Worm (Caenorhabditis elegans) whole organism, midembryonic: ENCODE results near the gene C14E2.1.

Experiments used
- T22C8.4 ChIP-seq: fragments of 200-800 bp; sonication (Bioruptor generic); IDR thresholded peaks from 2 replicates; pipeline ENCODE4 v1.3.6; 2022; ENCODE audit warnings: missing genetic modification characterization, missing compliant biosample characterization
- cog-1 ChIP-seq: sonication (generic microtip); optimal IDR thresholded peaks from 2 replicates; lab custom pipeline; 2016; ENCODE audit warnings: missing genetic modification characterization, missing compliant biosample characterization
- flt-1 ChIP-seq: fragments of 200-800 bp; sonication (Bioruptor generic); IDR thresholded peaks from 2 replicates; pipeline ENCODE4 v1.3.6; 2022; ENCODE audit warnings: missing genetic modification characterization, missing compliant biosample characterization
- klf-2 ChIP-seq: fragments of 200-800 bp; sonication (Bioruptor generic); conservative IDR thresholded peaks from 2 replicates; pipeline ENCODE4 v1.3.6; 2022; ENCODE audit warnings: missing genetic modification reagents, missing genetic modification characterization, missing compliant biosample characterization
- med-1 ChIP-seq: sonication (generic microtip); optimal IDR thresholded peaks from 2 replicates; lab custom pipeline; 2017; ENCODE audit warnings: missing genetic modification characterization, mild to moderate bottlenecking, missing compliant biosample characterization, antibody characterized with exemption, missing genetic modification reagents; ENCODE audit not compliant: insufficient read depth
- ref-1 ChIP-seq: fragments of 200-800 bp; sonication (Bioruptor generic); conservative IDR thresholded peaks from 2 replicates; pipeline ENCODE4 v1.3.6; 2022; ENCODE audit warnings: missing genetic modification reagents, missing genetic modification characterization, missing compliant biosample characterization
- tab-1 ChIP-seq: fragments of 200-800 bp; sonication (Bioruptor generic); IDR thresholded peaks from 2 replicates; pipeline ENCODE4 v1.3.6; 2022; ENCODE audit warnings: missing genetic modification characterization, missing compliant biosample characterization
- ztf-23 ChIP-seq: fragments of 200-800 bp; sonication (Bioruptor generic); IDR thresholded peaks from 2 replicates; pipeline ENCODE4 v1.3.6; 2022; ENCODE audit warnings: missing genetic modification reagents, missing genetic modification characterization, missing compliant biosample characterization
- ztf-29 ChIP-seq: fragments of 200-800 bp; sonication (Bioruptor generic); IDR thresholded peaks from 2 replicates; pipeline ENCODE4 v1.3.6; 2022; ENCODE audit warnings: missing genetic modification reagents, missing genetic modification characterization, missing compliant biosample characterization

C14E2.1 gene

ce11 chrX:1825290-1825832 lies 905 bp upstream of the C14E2.1 start, which contains the start of gene C14E2.5:
Gene C14E2.5 (minus strand): TSS chrX:1825340.
- TF ChIP-seq med-1: no peak
- TF ChIP-seq T22C8.4 (GFP tag; lab: Robert Waterston, UW): no peak
- TF ChIP-seq cog-1 (tag; lab: Kevin White, UChicago): no peak
- TF ChIP-seq flt-1 (GFP tag; lab: Robert Waterston, UW): no peak
- no peak for TF ChIP-seq ztf-23 (GFP tag; lab: Robert Waterston, UW)
- TF ChIP-seq ref-1 (GFP tag; lab: Robert Waterston, UW): no peak
- TF ChIP-seq klf-2 (GFP tag; lab: Robert Waterston, UW): no peak
- TF ChIP-seq tab-1 (GFP tag; lab: Robert Waterston, UW): no peak
- TF ChIP-seq ztf-29: no peak

- no peak for TF ChIP-seq ref-1 (GFP tag; lab: Robert Waterston, UW)
- TF ChIP-seq flt-1 (GFP tag; lab: Robert Waterston, UW): no peak
- no peak for TF ChIP-seq cog-1 (tag; lab: Kevin White, UChicago)
- TF ChIP-seq med-1: no peak
- no peak for TF ChIP-seq tab-1 (GFP tag; lab: Robert Waterston, UW)
- TF ChIP-seq T22C8.4 (GFP tag; lab: Robert Waterston, UW): no peak
- TF ChIP-seq klf-2 (GFP tag; lab: Robert Waterston, UW): no peak
- TF ChIP-seq ztf-29: no peak
- TF ChIP-seq ztf-23 (GFP tag; lab: Robert Waterston, UW): no peak
Observed at ce11 chrX:1829937-1830336, 3.7 kb downstream of the C14E2.1 start, which contains the start of gene C14E2.6. Gene C14E2.6 (minus strand): TSS chrX:1830037.

DNA sequence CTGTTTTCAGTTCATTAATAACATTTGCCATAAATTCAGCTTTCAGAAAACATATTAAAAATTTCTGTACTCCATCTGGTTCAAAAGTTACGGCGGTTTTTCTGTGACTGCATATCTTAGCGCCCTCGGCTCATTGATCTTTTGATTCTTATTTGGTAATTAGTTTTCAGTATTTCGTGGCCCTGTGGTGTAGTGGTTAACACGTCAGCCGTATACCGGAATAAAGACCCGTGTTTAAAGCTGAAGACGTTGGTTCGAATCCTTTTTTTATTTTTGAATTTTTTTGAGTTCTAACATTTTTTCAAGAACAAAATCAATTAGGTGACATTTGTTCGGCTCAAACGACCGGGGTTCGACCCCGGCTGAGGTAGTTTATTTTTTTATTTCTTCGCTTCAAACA lies 4.2 kb downstream of the C14E2.1 start:
- TF ChIP-seq klf-2 (GFP tag; lab: Robert Waterston, UW) (no peak), med-1 (no peak), ref-1 (GFP tag; lab: Robert Waterston, UW) (no peak), flt-1 (GFP tag; lab: Robert Waterston, UW) (no peak), T22C8.4 (GFP tag; lab: Robert Waterston, UW) (no peak), ztf-23 (GFP tag; lab: Robert Waterston, UW) (no peak), ztf-29 (no peak), cog-1 (tag; lab: Kevin White, UChicago) (no peak), tab-1 (GFP tag; lab: Robert Waterston, UW) (no peak)

- peak; percentile 60; the same call in 1 of the 2 replicates for TF ChIP-seq ztf-29
- peak; percentile 56; the same call in 1 of the 2 replicates for TF ChIP-seq flt-1 (GFP tag; lab: Robert Waterston, UW)
Observed at ce11 chrX:1836700-1837099, 10.4 kb downstream of the C14E2.1 start.

ce11 chrX:1837703-1838102 lies 11.4 kb downstream of the C14E2.1 start:
- TF ChIP-seq T22C8.4 (GFP tag; lab: Robert Waterston, UW): peak; percentile 67; the same call in 1 of the 2 replicates
- peak; percentile 60 for TF ChIP-seq ztf-29
- peak; percentile 3 for TF ChIP-seq cog-1 (tag; lab: Kevin White, UChicago)
- TF ChIP-seq flt-1 (GFP tag; lab: Robert Waterston, UW): peak; percentile 88
- peak; percentile 66 for TF ChIP-seq klf-2 (GFP tag; lab: Robert Waterston, UW)
- TF ChIP-seq ref-1 (GFP tag; lab: Robert Waterston, UW): peak; percentile 29; the same call in 1 of the 2 replicates
- peak; percentile 7 for TF ChIP-seq med-1
- peak; percentile 84 for TF ChIP-seq tab-1 (GFP tag; lab: Robert Waterston, UW)
- peak; percentile 87 for TF ChIP-seq ztf-23 (GFP tag; lab: Robert Waterston, UW)

ce11 chrX:1845493-1845892 lies 19.2 kb downstream of the C14E2.1 start, which contains the start of gene T26C11.4:
Gene T26C11.4 (minus strand): TSS chrX:1845546.
- TF ChIP-seq tab-1 (GFP tag; lab: Robert Waterston, UW) (no peak), med-1 (no peak), flt-1 (GFP tag; lab: Robert Waterston, UW) (no peak), cog-1 (tag; lab: Kevin White, UChicago) (no peak), ztf-23 (GFP tag; lab: Robert Waterston, UW) (no peak), ztf-29 (no peak), ref-1 (GFP tag; lab: Robert Waterston, UW) (no peak), klf-2 (GFP tag; lab: Robert Waterston, UW) (no peak), T22C8.4 (GFP tag; lab: Robert Waterston, UW) (no peak)

DNA sequence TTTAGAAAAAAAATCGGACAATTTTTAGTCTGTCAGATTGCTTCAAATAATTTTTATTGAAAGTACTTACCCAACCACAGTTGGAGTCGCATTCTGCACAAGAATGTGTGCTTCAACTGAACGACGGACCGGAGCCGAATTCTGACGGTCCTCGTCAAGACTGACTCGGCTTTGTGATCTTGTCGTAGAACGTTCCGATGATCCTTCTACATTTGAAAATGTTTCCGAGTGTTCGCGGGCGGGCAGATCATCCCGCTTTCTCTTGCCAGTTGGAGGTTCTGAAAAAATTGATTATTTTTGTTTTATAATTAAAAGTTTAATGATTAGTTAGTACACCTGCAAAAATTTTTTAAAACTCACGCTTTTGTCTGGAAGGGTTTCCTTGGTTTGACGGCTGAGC lies 21.4 kb downstream of the C14E2.1 start:
- TF ChIP-seq flt-1 (GFP tag; lab: Robert Waterston, UW) (no peak), ref-1 (GFP tag; lab: Robert Waterston, UW) (no peak), T22C8.4 (GFP tag; lab: Robert Waterston, UW) (no peak), tab-1 (GFP tag; lab: Robert Waterston, UW) (no peak), cog-1 (tag; lab: Kevin White, UChicago) (no peak), ztf-29 (no peak), ztf-23 (GFP tag; lab: Robert Waterston, UW) (no peak), klf-2 (GFP tag; lab: Robert Waterston, UW) (no peak), med-1 (no peak)

DNA sequence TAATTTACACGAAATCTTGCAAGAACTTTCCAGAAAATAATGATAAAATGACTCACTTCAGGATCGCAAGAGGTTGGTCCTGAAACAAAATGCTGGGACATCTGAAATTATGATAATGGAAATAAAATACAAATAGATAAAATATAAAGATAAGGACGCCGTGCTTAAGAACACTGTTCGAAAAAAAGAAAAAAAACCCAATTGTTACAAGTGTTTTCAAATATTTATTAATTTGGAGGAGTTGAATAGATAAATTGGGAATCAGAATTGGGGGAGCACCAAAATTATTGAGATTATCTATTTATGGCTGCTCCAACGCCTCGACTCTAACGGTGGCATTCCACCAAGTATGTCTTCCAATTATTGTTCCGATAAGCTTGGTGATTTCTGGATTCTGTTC lies 22.3 kb downstream of the C14E2.1 start, which contains the start of gene ceh-41:
ceh-41 (minus strand) TSS at position 101 of the 400 bp plus-strand sequence.
- TF ChIP-seq tab-1 (GFP tag; lab: Robert Waterston, UW) (no peak), klf-2 (GFP tag; lab: Robert Waterston, UW) (no peak), ztf-23 (GFP tag; lab: Robert Waterston, UW) (no peak), med-1 (no peak), flt-1 (GFP tag; lab: Robert Waterston, UW) (no peak), T22C8.4 (GFP tag; lab: Robert Waterston, UW) (no peak), ref-1 (GFP tag; lab: Robert Waterston, UW) (no peak), ztf-29 (no peak)

DNA sequence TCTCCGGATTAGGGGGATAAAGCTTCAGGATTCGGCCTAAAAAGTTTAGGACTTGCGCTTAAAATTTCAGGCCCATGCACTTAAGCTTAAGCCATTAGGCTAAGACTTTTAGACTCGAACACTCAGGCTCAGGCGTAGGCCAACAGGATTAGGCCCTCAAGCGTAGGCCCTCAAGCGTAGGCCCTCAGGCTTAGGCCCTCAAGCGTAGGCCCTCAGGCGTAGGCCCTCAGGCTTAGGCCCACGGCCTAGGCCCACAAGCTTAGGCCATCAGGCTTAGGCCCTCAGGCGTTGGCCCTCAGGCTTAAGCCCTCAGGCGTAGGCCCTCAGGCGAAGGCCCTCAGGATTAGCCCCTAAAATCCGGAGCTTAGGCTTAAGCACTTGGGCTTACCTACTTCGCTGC lies 24.3 kb downstream of the C14E2.1 start:
- TF ChIP-seq ztf-29 (no peak), klf-2 (GFP tag; lab: Robert Waterston, UW) (no peak), ref-1 (GFP tag; lab: Robert Waterston, UW) (no peak)

DNA sequence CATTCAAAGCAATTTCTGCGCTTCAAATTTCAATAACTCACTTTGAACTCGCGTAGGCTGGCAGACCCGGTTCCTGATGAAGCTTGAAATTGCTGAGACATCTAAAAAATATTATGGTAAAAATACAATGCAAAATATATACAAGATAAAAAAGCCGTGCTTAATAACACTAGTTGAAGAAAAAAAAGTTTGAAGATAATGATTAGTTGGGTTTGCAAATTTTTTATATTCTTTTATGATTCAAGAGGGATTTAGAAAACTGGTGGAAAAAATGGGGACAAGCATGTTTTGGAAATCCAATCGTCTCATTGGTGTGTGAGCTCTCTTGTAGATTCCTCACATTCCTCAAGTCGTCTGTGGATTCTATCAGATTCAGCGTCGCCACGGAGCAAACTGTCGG lies 26.4 kb downstream of the C14E2.1 start, which contains the start of gene ceh-21:
ceh-21 (minus strand) TSS at position 101 of the 400 bp plus-strand sequence.
- TF ChIP-seq ztf-23 (GFP tag; lab: Robert Waterston, UW) (no peak), cog-1 (tag; lab: Kevin White, UChicago) (no peak), T22C8.4 (GFP tag; lab: Robert Waterston, UW) (no peak), ref-1 (GFP tag; lab: Robert Waterston, UW) (no peak), med-1 (no peak), klf-2 (GFP tag; lab: Robert Waterston, UW) (no peak), ztf-29 (no peak), flt-1 (GFP tag; lab: Robert Waterston, UW) (no peak), tab-1 (GFP tag; lab: Robert Waterston, UW) (no peak)
